Fruit fly (Drosophila melanogaster): ENCODE results near the gene CG1958.

Gene CG1958

dm6 chrX:7300356-7300721 lies 33.6 kb downstream of the CG1958 start (continued):
- TF ChIP-seq sc (optimal IDR thresholded peaks at IDR 0.05): no peak
- TF ChIP-seq sc (GFP tag; optimal IDR thresholded peaks at IDR 0.05): no peak
- TF ChIP-seq Ada2b (GFP tag; IDR thresholded peaks at IDR 0.05): no peak
- no peak for TF ChIP-seq CG13424 (tag; optimal IDR thresholded peaks at IDR 0.05)
- no peak for TF ChIP-seq TFAM (GFP tag; optimal IDR thresholded peaks at IDR 0.05)
- TF ChIP-seq CG14860 (GFP tag; IDR thresholded peaks at IDR 0.05; ENCODE audit: partially characterized antibody): no peak
- no peak for TF ChIP-seq esg (GFP tag; conservative IDR thresholded peaks at IDR 0.05)
- TF ChIP-seq BtbVII (GFP tag; optimal IDR thresholded peaks at IDR 0.05): peak; percentile 23
- TF ChIP-seq nmo (GFP tag; optimal IDR thresholded peaks at IDR 0.05): no peak
- no peak for TF ChIP-seq CG18619 (GFP tag; optimal IDR thresholded peaks at IDR 0.05)
- no peak for TF ChIP-seq nau (GFP tag; optimal IDR thresholded peaks at IDR 0.05)
- TF ChIP-seq stwl (tag; optimal IDR thresholded peaks at IDR 0.05): no peak
- no peak for TF ChIP-seq CG13296 (GFP tag; optimal IDR thresholded peaks at IDR 0.05)
- TF ChIP-seq Side (GFP tag; optimal IDR thresholded peaks at IDR 0.05): no peak
- no peak for TF ChIP-seq Deaf1 (tag; optimal IDR thresholded peaks at IDR 0.05)
- no peak for TF ChIP-seq rib (GFP tag; IDR thresholded peaks at IDR 0.05)
- no peak for TF ChIP-seq hkb (optimal IDR thresholded peaks at IDR 0.05)
- TF ChIP-seq hkb (GFP tag; IDR thresholded peaks at IDR 0.05): no peak
- peak; percentile 12 for TF ChIP-seq CG1792 (GFP tag; optimal IDR thresholded peaks at IDR 0.05)
- TF ChIP-seq CG9609 (GFP tag; optimal IDR thresholded peaks at IDR 0.05): no peak
- peak; percentile 48 for TF ChIP-seq Hand (GFP tag; optimal IDR thresholded peaks at IDR 0.05)
- no peak for TF ChIP-seq CG13894 (tag; optimal IDR thresholded peaks at IDR 0.05)
- no peak for TF ChIP-seq hth (optimal IDR thresholded peaks at IDR 0.05)
- peak; percentile 9 for TF ChIP-seq jumu (GFP tag; optimal IDR thresholded peaks at IDR 0.05)
- TF ChIP-seq usp (GFP tag; optimal IDR thresholded peaks at IDR 0.05): no peak
- no peak for TF ChIP-seq pan (optimal IDR thresholded peaks at IDR 0.05)
- no peak for TF ChIP-seq pan (GFP tag; optimal IDR thresholded peaks at IDR 0.05 in 1 of 2, IDR thresholded peaks at IDR 0.05 in 1 of 2)
- TF ChIP-seq inv (GFP tag; IDR thresholded peaks at IDR 0.05; ENCODE audit: partially characterized antibody): no peak
- no peak for TF ChIP-seq CG7987 (GFP tag; optimal IDR thresholded peaks at IDR 0.05)
- 0 out of 2 replicates have a peak, but pooled peaks have one; percentile 34 for TF ChIP-seq toy (GFP tag; IDR thresholded peaks at IDR 0.05)
- TF ChIP-seq CG10209 (GFP tag; optimal IDR thresholded peaks at IDR 0.05): no peak
- no peak for TF ChIP-seq chinmo (GFP tag; IDR thresholded peaks at IDR 0.05; ENCODE audit: partially characterized antibody)
- TF ChIP-seq Nf-YC (tag; optimal IDR thresholded peaks at IDR 0.05): peak; percentile 29
- no peak for TF ChIP-seq CG30431 (GFP tag; optimal IDR thresholded peaks at IDR 0.05)
- TF ChIP-seq Atf-2 (GFP tag; optimal IDR thresholded peaks at IDR 0.05): no peak
- no peak for TF ChIP-seq Lhr (GFP tag; optimal IDR thresholded peaks at IDR 0.05)
- no peak for TF ChIP-seq CG5245 (GFP tag; optimal IDR thresholded peaks at IDR 0.05)
- 0 out of 2 replicates have a peak, but pooled peaks have one; percentile 21 for TF ChIP-seq al (GFP tag; IDR thresholded peaks at IDR 0.05)
- 0 out of 3 replicates have a peak, but pooled peaks have one; percentile 48 for TF ChIP-seq otp (GFP tag; IDR thresholded peaks at IDR 0.05)
- TF ChIP-seq Fer3 (tag; optimal IDR thresholded peaks at IDR 0.05): peak; percentile 10
- no peak for TF ChIP-seq Dip3 (GFP tag; optimal IDR thresholded peaks at IDR 0.05)
- no peak for TF ChIP-seq dm (GFP tag; optimal IDR thresholded peaks at IDR 0.05)
- TF ChIP-seq Hey (tag; optimal IDR thresholded peaks at IDR 0.05): no peak
- peak; percentile 49 for TF ChIP-seq CG3281 (GFP tag; optimal IDR thresholded peaks at IDR 0.05)
- TF ChIP-seq fd64A (GFP tag; optimal IDR thresholded peaks at IDR 0.05): no peak
- 0 out of 2 replicates have a peak, but pooled peaks have one; percentile 5 for TF ChIP-seq onecut (GFP tag; IDR thresholded peaks at IDR 0.05)
- no peak for TF ChIP-seq CG7745 (tag; optimal IDR thresholded peaks at IDR 0.05)
- TF ChIP-seq Spps (tag; optimal IDR thresholded peaks at IDR 0.05): no peak
- no peak for TF ChIP-seq CG16815 (GFP tag; optimal IDR thresholded peaks at IDR 0.05)
- TF ChIP-seq lbe (GFP tag; optimal IDR thresholded peaks at IDR 0.05): no peak
- TF ChIP-seq Hmx (GFP tag; optimal IDR thresholded peaks at IDR 0.05): no peak
- TF ChIP-seq Sry-δ (GFP tag; optimal IDR thresholded peaks at IDR 0.05): no peak
- no peak for TF ChIP-seq Mrtf (GFP tag; IDR thresholded peaks at IDR 0.05)

Measured in whole organism, embryonic.